Fruit fly (Drosophila melanogaster) whole organism, prepupa: ENCODE measurements around the gene CG2533.

Experiments used
- Blimp-1 ChIP-seq: fragments of 200-800 bp; sonication (Bioruptor generic); optimal IDR thresholded peaks from 3 replicates; lab custom pipeline; 2017; ENCODE audit warnings: missing biosample characterization, missing genetic modification characterization, mild to moderate bottlenecking, moderate library complexity, missing genetic modification reagents
- CG10631 ChIP-seq: fragments of 200-800 bp; sonication (Bioruptor generic); optimal IDR thresholded peaks from 2 replicates; lab custom pipeline; 2016; ENCODE audit warnings: missing biosample characterization, missing genetic modification characterization
- CG10669 ChIP-seq: fragments of 200-800 bp; sonication (Bioruptor generic); optimal IDR thresholded peaks from 3 replicates; lab custom pipeline; 2018; ENCODE audit warnings: missing biosample characterization, mild to moderate bottlenecking, missing genetic modification characterization, moderate library complexity
- CG11294 ChIP-seq: fragments of 200-800 bp; sonication (Bioruptor generic); IDR thresholded peaks from 2 replicates; pipeline ENCODE4 v1.3.6; 2022; ENCODE audit warnings: missing biosample characterization, missing genetic modification characterization
- CG11902 ChIP-seq: fragments of 200-800 bp; sonication (Bioruptor generic); optimal IDR thresholded peaks from 3 replicates; lab custom pipeline; 2016; ENCODE audit warnings: missing biosample characterization, missing genetic modification characterization
- CG1621 ChIP-seq: fragments of 200-800 bp; sonication (Bioruptor generic); optimal IDR thresholded peaks from 3 replicates; lab custom pipeline; 2018; ENCODE audit warnings: missing biosample characterization, mild to moderate bottlenecking, missing genetic modification characterization
- CG3032 ChIP-seq: fragments of 200-800 bp; optimal IDR thresholded peaks from 2 replicates; lab custom pipeline; 2019; ENCODE audit warnings: missing biosample characterization, mild to moderate bottlenecking, missing genetic modification characterization, moderate library complexity
- CG3919 ChIP-seq: fragments of 200-800 bp; sonication (Bioruptor generic); optimal IDR thresholded peaks from 3 replicates; lab custom pipeline; 2016; ENCODE audit warnings: missing biosample characterization, missing genetic modification characterization
- CG6163 ChIP-seq: fragments of 200-800 bp; sonication (Bioruptor generic); IDR thresholded peaks from 3 replicates; pipeline ENCODE4 v1.3.6; 2022; ENCODE audit warnings: missing biosample characterization, missing genetic modification characterization
- CG6276 ChIP-seq: fragments of 200-800 bp; sonication (Bioruptor generic); optimal IDR thresholded peaks from 2 replicates; lab custom pipeline; 2017; ENCODE audit warnings: missing biosample characterization, mild to moderate bottlenecking, missing genetic modification characterization
- CG6792 ChIP-seq: fragments of 200-800 bp; sonication (Bioruptor generic); optimal IDR thresholded peaks from 3 replicates; lab custom pipeline; 2016; ENCODE audit warnings: missing biosample characterization, missing genetic modification characterization
- CG6854 ChIP-seq: fragments of 200-800 bp; sonication (Bioruptor generic); optimal IDR thresholded peaks from 2 replicates; lab custom pipeline; 2017; ENCODE audit warnings: missing biosample characterization, mild to moderate bottlenecking, missing genetic modification characterization
- CG7368 ChIP-seq: fragments of 200-800 bp; sonication (Bioruptor generic); optimal IDR thresholded peaks from 3 replicates; lab custom pipeline; 2016; ENCODE audit warnings: missing biosample characterization, missing genetic modification characterization
- CG8119 ChIP-seq: fragments of 200-800 bp; sonication (Bioruptor generic); IDR thresholded peaks from 3 replicates; pipeline ENCODE4 v1.3.6; 2022; ENCODE audit warnings: missing biosample characterization, missing genetic modification characterization
- CG8319 ChIP-seq: fragments of 200-800 bp; sonication (Bioruptor generic); optimal IDR thresholded peaks from 3 replicates; lab custom pipeline; 2016; ENCODE audit warnings: missing biosample characterization, missing genetic modification characterization
- CG9139 ChIP-seq: fragments of 200-800 bp; sonication (Bioruptor generic); optimal IDR thresholded peaks from 3 replicates; lab custom pipeline; 2017; ENCODE audit warnings: missing biosample characterization, mild to moderate bottlenecking, missing genetic modification characterization
- Eip75B ChIP-seq: fragments of 200-800 bp; sonication (Bioruptor generic); optimal IDR thresholded peaks from 3 replicates; lab custom pipeline; 2016; ENCODE audit warnings: missing biosample characterization, missing genetic modification characterization
- Eip78C ChIP-seq: fragments of 200-800 bp; sonication (Bioruptor generic); peaks from one replicate; lab custom pipeline; 2016; ENCODE audit warnings: missing biosample characterization, missing genetic modification characterization
- Ets96B ChIP-seq: fragments of 200-800 bp; optimal IDR thresholded peaks from 2 replicates; lab custom pipeline; 2019; ENCODE audit warnings: missing biosample characterization, mild to moderate bottlenecking, missing genetic modification characterization, moderate library complexity
- Gug ChIP-seq: fragments of 200-800 bp; sonication (Bioruptor generic); IDR thresholded peaks from 2 replicates; pipeline ENCODE4 v1.3.6; 2022; ENCODE audit warnings: missing biosample characterization, missing genetic modification characterization
- Hr38 ChIP-seq: sonication (Bioruptor generic); optimal IDR thresholded peaks from 2 replicates; lab custom pipeline; 2016; ENCODE audit warnings: missing biosample characterization, missing genetic modification characterization
- Hr39 ChIP-seq: fragments of 200-800 bp; sonication (Bioruptor generic); optimal IDR thresholded peaks from 2 replicates; lab custom pipeline; 2016; ENCODE audit warnings: missing biosample characterization, missing genetic modification characterization
- OdsH ChIP-seq: fragments of 200-800 bp; sonication (Bioruptor generic); optimal IDR thresholded peaks from 3 replicates; lab custom pipeline; 2016; ENCODE audit warnings: missing biosample characterization, missing genetic modification characterization
- Sox102F ChIP-seq: fragments of 200-800 bp; sonication (Bioruptor generic); optimal IDR thresholded peaks from 2 replicates; lab custom pipeline; 2016; ENCODE audit warnings: missing biosample characterization, mild to moderate bottlenecking, missing genetic modification characterization
- Sox14 ChIP-seq: fragments of 200-800 bp; sonication (Bioruptor generic); optimal IDR thresholded peaks from 3 replicates; lab custom pipeline; 2016; ENCODE audit warnings: missing biosample characterization, missing genetic modification characterization
- achi ChIP-seq: fragments of 200-800 bp; sonication (Bioruptor generic); optimal IDR thresholded peaks from 3 replicates; lab custom pipeline; 2016; ENCODE audit warnings: missing biosample characterization, missing genetic modification characterization
- dsx ChIP-seq: fragments of 200-800 bp; optimal IDR thresholded peaks from 3 replicates; lab custom pipeline; 2019; ENCODE audit warnings: missing biosample characterization, mild to moderate bottlenecking, missing genetic modification characterization, moderate library complexity; ENCODE audit not compliant: poor library complexity, severe bottlenecking
- fd85E ChIP-seq: fragments of 200-800 bp; sonication (Bioruptor generic); optimal IDR thresholded peaks from 3 replicates; lab custom pipeline; 2016; ENCODE audit warnings: missing biosample characterization, missing genetic modification characterization
- lz ChIP-seq: fragments of 200-800 bp; sonication (Bioruptor generic); optimal IDR thresholded peaks from 3 replicates; lab custom pipeline; 2016; ENCODE audit warnings: missing biosample characterization, missing genetic modification characterization
- net ChIP-seq: fragments of 200-800 bp; sonication (Bioruptor generic); optimal IDR thresholded peaks from 3 replicates; lab custom pipeline; 2016; ENCODE audit warnings: missing biosample characterization, missing genetic modification characterization
- pdm3 ChIP-seq: fragments of 200-800 bp; sonication (Bioruptor generic); optimal IDR thresholded peaks from 3 replicates; lab custom pipeline; 2016; ENCODE audit warnings: missing biosample characterization, missing genetic modification characterization
- ss ChIP-seq, 2 experiments: fragments of 200-800 bp; sonication (Bioruptor generic); optimal IDR thresholded peaks; 2 replicates in 1 of 2; 3 replicates in 1 of 2; lab custom pipeline; 2017 to 2018; ENCODE audit warnings: mild to moderate bottlenecking in 2 of 2, missing biosample characterization in 2 of 2, missing genetic modification characterization in 2 of 2, moderate library complexity in 1 of 2
- svp ChIP-seq: fragments of 200-800 bp; sonication (Bioruptor generic); peaks from one replicate; lab custom pipeline; 2016; ENCODE audit warnings: missing biosample characterization, missing genetic modification characterization
- topi ChIP-seq: fragments of 200-800 bp; sonication (Bioruptor generic); optimal IDR thresholded peaks from 3 replicates; lab custom pipeline; 2016; ENCODE audit warnings: missing biosample characterization, missing genetic modification characterization
- vri ChIP-seq: fragments of 200-800 bp; sonication (Bioruptor generic); optimal IDR thresholded peaks from 3 replicates; lab custom pipeline; 2016; ENCODE audit warnings: missing biosample characterization, mild to moderate bottlenecking, missing genetic modification characterization

CG2533 gene

DNA sequence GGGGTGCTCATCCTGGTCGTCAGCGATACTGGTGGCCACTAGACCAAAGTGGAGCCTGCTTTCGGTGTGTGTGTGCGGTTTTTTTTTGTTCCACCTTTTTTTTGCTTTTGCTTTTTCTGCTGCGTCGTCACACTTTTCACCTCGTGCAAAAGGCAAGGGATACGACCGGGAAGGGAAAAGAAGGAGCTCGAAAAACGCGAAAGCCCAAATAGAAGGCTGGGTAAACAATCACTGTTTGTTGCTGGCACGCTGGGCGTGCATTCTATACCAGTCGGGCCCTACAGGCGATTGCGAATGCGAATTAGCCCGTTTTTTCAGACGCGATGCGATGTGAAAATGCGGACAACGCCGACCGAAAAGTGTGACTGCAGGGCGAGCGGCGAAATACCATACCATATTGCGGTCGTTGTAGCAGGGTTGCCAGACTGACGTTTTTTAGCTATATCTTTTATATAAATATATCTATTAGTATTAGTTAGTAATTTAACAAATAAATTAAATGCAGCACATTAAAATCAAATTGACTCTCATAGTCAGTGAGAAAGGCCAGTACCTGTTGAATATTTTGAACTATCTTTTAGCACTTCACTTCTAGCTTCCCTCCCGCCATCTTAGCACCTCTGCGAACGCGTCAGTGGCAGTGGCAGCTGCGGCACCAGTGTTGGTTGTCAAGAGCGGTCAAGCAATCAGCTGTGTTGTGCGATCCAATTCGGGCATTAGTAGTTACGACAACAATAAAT, 33.9 kb downstream of the CG2533 start, which contains the start of the genes Polr2A and CG11699 (continued):
- TF ChIP-seq CG6163 (GFP tag; lab: Robert Waterston, UW) = peak; percentile 57; the same call in 1 of the 3 replicates
- TF ChIP-seq CG8319 (GFP tag; lab: Kevin White, UChicago) = no peak
- no peak for TF ChIP-seq CG11294 (GFP tag; lab: Robert Waterston, UW)
- TF ChIP-seq CG3032 = peak; percentile 48
- peak; percentile 18 for TF ChIP-seq CG11902 (GFP tag; lab: Kevin White, UChicago)
- no peak for TF ChIP-seq vri
- TF ChIP-seq Blimp-1 (GFP tag; lab: Kevin White, UChicago) = no peak
- no peak for TF ChIP-seq topi (GFP tag; lab: Kevin White, UChicago)
- TF ChIP-seq CG6792 (GFP tag; lab: Kevin White, UChicago) = no peak
- TF ChIP-seq Gug (GFP tag; lab: Robert Waterston, UW) = peak; percentile 18; the same call in 1 of the 2 replicates
- TF ChIP-seq lz (GFP tag; lab: Kevin White, UChicago) = peak; percentile 5
- TF ChIP-seq Sox14 (GFP tag; lab: Kevin White, UChicago) = peak; percentile 11
- TF ChIP-seq Sox102F (GFP tag; lab: Kevin White, UChicago) = no peak
- peak; percentile 51 for TF ChIP-seq CG10631
- no peak for TF ChIP-seq CG7368
- TF ChIP-seq CG8119 = peak; percentile 66; the same call in 1 of the 3 replicates

- TF ChIP-seq CG10669 (GFP tag; lab: Kevin White, UChicago) (peak; percentile 1), pdm3 (no peak), dsx (GFP tag; lab: Kevin White, UChicago) (no peak), Ets96B (tag; lab: Kevin White, UChicago) (no peak), svp (GFP tag; lab: Kevin White, UChicago) (peak; percentile 66), Gug (GFP tag; lab: Robert Waterston, UW) (no peak), Sox14 (GFP tag; lab: Kevin White, UChicago) (peak; percentile 33), Hr38 (GFP tag; lab: Kevin White, UChicago) (no peak), achi (GFP tag; lab: Kevin White, UChicago) (no peak), CG6276 (GFP tag; lab: Kevin White, UChicago) (no peak), CG3919 (no peak), CG10631 (no peak), vri (no peak), CG1621 (tag; lab: Kevin White, UChicago) (no peak), Eip78C (GFP tag; lab: Kevin White, UChicago) (peak; percentile 51), Eip75B (GFP tag; lab: Kevin White, UChicago) (no peak), CG3032 (no peak), CG6854 (GFP tag; lab: Kevin White, UChicago) (no peak), fd85E (no peak), CG9139 (GFP tag; lab: Kevin White, UChicago) (no peak), topi (GFP tag; lab: Kevin White, UChicago) (no peak), net (no peak), CG7368 (no peak), CG8119 (0 out of 3 replicates have a peak, but pooled peaks have one; percentile 27), ss (GFP tag; optimal IDR thresholded peaks at IDR 0.05; lab: Kevin White, UChicago) (no peak), Hr39 (GFP tag; lab: Kevin White, UChicago) (no peak), OdsH (GFP tag; lab: Kevin White, UChicago) (no peak)
Measured at dm6 chrX:11561450-11562040, 42.4 kb downstream of the CG2533 start, which contains the start of gene PGRP-SA. Gene PGRP-SA, plus strand, starts transcription at chrX:11561643.
